Worm (Caenorhabditis elegans) whole organism, L3 larva: ENCODE data around the gene K04C2.7.
A peak's percentile ranks its signal among the peaks of the same experiment; 100 is the strongest.

Experiments used
- R02D3.7 ChIP-seq: fragments of 150-350 bp; optimal IDR thresholded peaks from 2 replicates; lab custom pipeline; 2014; ENCODE audit warnings: missing biosample characterization, missing genetic modification characterization
- aly-2 ChIP-seq: fragments of 150-350 bp; optimal IDR thresholded peaks from 2 replicates; lab custom pipeline; 2014; ENCODE audit warnings: missing biosample characterization, missing genetic modification characterization
- ama-1 ChIP-seq: fragments of 150-350 bp; optimal IDR thresholded peaks from 2 replicates; lab custom pipeline; 2018
- ceh-16 ChIP-seq: sonication (generic microtip); optimal IDR thresholded peaks from 2 replicates; lab custom pipeline; 2017; ENCODE audit warnings: missing biosample characterization, missing genetic modification characterization
- ceh-28 ChIP-seq: fragments of 150-350 bp; optimal IDR thresholded peaks from 2 replicates; lab custom pipeline; 2014; ENCODE audit warnings: missing biosample characterization, missing genetic modification reagents, missing genetic modification characterization
- egl-27 ChIP-seq: sonication (generic microtip); optimal IDR thresholded peaks from 4 replicates; lab custom pipeline; 2017; ENCODE audit warnings: missing biosample characterization, missing genetic modification reagents, missing genetic modification characterization
- elt-1 ChIP-seq: fragments of 150-350 bp; optimal IDR thresholded peaks from 2 replicates; lab custom pipeline; 2014; ENCODE audit warnings: missing biosample characterization, missing genetic modification characterization
- elt-2 ChIP-seq: sonication (generic microtip); optimal IDR thresholded peaks from 2 replicates; lab custom pipeline; 2016; ENCODE audit warnings: missing genetic modification reagents, mild to moderate bottlenecking, missing genetic modification characterization, missing compliant biosample characterization
- fkh-10 ChIP-seq: sonication (generic microtip); optimal IDR thresholded peaks from 2 replicates; lab custom pipeline; 2017; ENCODE audit warnings: missing biosample characterization, missing genetic modification reagents, missing genetic modification characterization
- fos-1 ChIP-seq: fragments of 150-350 bp; optimal IDR thresholded peaks from 2 replicates; lab custom pipeline; 2014; ENCODE audit warnings: missing biosample characterization, missing genetic modification characterization
- hmg-11 ChIP-seq: sonication (generic microtip); optimal IDR thresholded peaks from 2 replicates; lab custom pipeline; 2016; ENCODE audit warnings: missing genetic modification characterization, missing compliant biosample characterization
- jun-1 ChIP-seq: fragments of 150-350 bp; optimal IDR thresholded peaks from 2 replicates; lab custom pipeline; 2014; ENCODE audit warnings: missing biosample characterization, missing genetic modification reagents, missing genetic modification characterization
- lin-39 ChIP-seq: fragments of 150-350 bp; optimal IDR thresholded peaks from 2 replicates; lab custom pipeline; 2018; ENCODE audit warnings: missing biosample characterization, missing genetic modification reagents, missing genetic modification characterization
- lsy-12 ChIP-seq: sonication (generic microtip); optimal IDR thresholded peaks from 2 replicates; lab custom pipeline; 2016; ENCODE audit warnings: mild to moderate bottlenecking, missing genetic modification characterization, missing compliant biosample characterization
- mml-1 ChIP-seq: fragments of 150-350 bp; sonication (generic microtip); optimal IDR thresholded peaks from 3 replicates; lab custom pipeline; 2014; ENCODE audit warnings: missing biosample characterization, missing genetic modification characterization
- nfya-1 ChIP-seq: sonication (generic microtip); optimal IDR thresholded peaks from 2 replicates; lab custom pipeline; 2017; ENCODE audit warnings: missing genetic modification characterization, mild to moderate bottlenecking, missing compliant biosample characterization, antibody characterized with exemption, moderate library complexity; ENCODE audit not compliant: insufficient read depth
- nhr-11 ChIP-seq: fragments of 150-350 bp; optimal IDR thresholded peaks from 2 replicates; lab custom pipeline; 2014; ENCODE audit warnings: missing biosample characterization, missing genetic modification characterization
- nhr-12 ChIP-seq: fragments of 150-350 bp; optimal IDR thresholded peaks from 2 replicates; lab custom pipeline; 2014; ENCODE audit warnings: missing biosample characterization, missing genetic modification characterization
- nhr-23 ChIP-seq: fragments of 150-350 bp; optimal IDR thresholded peaks from 2 replicates; lab custom pipeline; 2014; ENCODE audit warnings: missing biosample characterization, missing genetic modification reagents, missing genetic modification characterization
- nhr-237 ChIP-seq: fragments of 150-350 bp; optimal IDR thresholded peaks from 2 replicates; lab custom pipeline; 2014; ENCODE audit warnings: missing biosample characterization, missing genetic modification characterization
- nhr-25 ChIP-seq: sonication (generic microtip); optimal IDR thresholded peaks from 2 replicates; lab custom pipeline; 2017; ENCODE audit warnings: missing biosample characterization, missing genetic modification characterization
- nhr-28 ChIP-seq: fragments of 150-350 bp; optimal IDR thresholded peaks from 2 replicates; lab custom pipeline; 2014; ENCODE audit warnings: missing biosample characterization, missing genetic modification characterization
- nhr-43 ChIP-seq: sonication (generic microtip); optimal IDR thresholded peaks from 2 replicates; lab custom pipeline; 2016; ENCODE audit warnings: mild to moderate bottlenecking, missing genetic modification characterization, missing compliant biosample characterization; ENCODE audit not compliant: poor library complexity, severe bottlenecking
- nhr-76 ChIP-seq: fragments of 150-350 bp; sonication (generic microtip); optimal IDR thresholded peaks from 5 replicates; lab custom pipeline; 2014; ENCODE audit warnings: missing biosample characterization, missing genetic modification characterization
- nhr-77 ChIP-seq: fragments of 150-350 bp; optimal IDR thresholded peaks from 2 replicates; lab custom pipeline; 2014; ENCODE audit warnings: missing biosample characterization, missing genetic modification characterization
- pha-4 ChIP-seq: fragments of 150-350 bp; optimal IDR thresholded peaks from 2 replicates; lab custom pipeline; 2014; ENCODE audit warnings: missing biosample characterization, missing genetic modification reagents, missing genetic modification characterization
- pqm-1 ChIP-seq: fragments of 150-350 bp; optimal IDR thresholded peaks from 2 replicates; lab custom pipeline; 2017; ENCODE audit warnings: missing biosample characterization, missing genetic modification characterization, inconsistent platforms
- sea-2 ChIP-seq: fragments of 150-350 bp; sonication (generic microtip); optimal IDR thresholded peaks from 4 replicates; lab custom pipeline; 2014; ENCODE audit warnings: missing biosample characterization, missing genetic modification reagents, missing genetic modification characterization
- skn-1 ChIP-seq: fragments of 150-350 bp; optimal IDR thresholded peaks from 2 replicates; lab custom pipeline; 2014; ENCODE audit warnings: missing biosample characterization, missing genetic modification characterization
- tbx-2 ChIP-seq: sonication (generic microtip); optimal IDR thresholded peaks from 2 replicates; lab custom pipeline; 2016; ENCODE audit warnings: mild to moderate bottlenecking, missing genetic modification characterization, missing compliant biosample characterization
- unc-39 ChIP-seq: sonication (generic microtip); optimal IDR thresholded peaks from 4 replicates; lab custom pipeline; 2017; ENCODE audit warnings: missing biosample characterization, missing genetic modification characterization
- ztf-4 ChIP-seq: fragments of 150-350 bp; optimal IDR thresholded peaks from 2 replicates; lab custom pipeline; 2014; ENCODE audit warnings: missing biosample characterization, missing genetic modification characterization

The K04C2.7 gene

DNA sequence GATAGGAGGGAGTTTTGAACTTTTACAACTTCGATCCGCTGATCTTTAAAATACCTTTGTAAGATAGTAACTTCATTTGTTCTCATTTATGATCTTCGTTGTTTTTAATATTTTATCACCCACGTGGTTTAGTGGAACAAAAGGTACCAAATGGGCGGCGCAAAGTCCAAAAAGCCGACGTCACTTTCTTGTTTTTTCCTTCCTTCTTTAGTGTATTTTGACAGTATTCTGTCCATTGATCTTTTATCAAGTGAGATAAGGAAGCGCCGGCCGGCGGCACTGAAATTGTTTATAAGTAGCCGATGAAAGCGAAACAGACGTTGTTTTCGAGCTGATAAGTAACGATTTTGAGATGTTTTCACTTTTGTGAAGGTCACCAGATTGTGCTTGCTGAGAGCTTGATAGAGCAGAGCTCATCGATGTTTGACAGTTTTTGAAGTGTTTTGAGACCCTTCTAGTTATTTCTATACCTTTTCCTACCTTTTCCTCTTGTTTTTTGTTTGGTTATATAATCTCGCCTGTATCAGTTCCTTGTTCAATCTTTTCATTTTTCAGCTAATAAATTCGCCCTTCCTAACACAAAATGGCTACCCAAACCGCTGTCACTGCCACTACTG, 8.3 kb upstream of the K04C2.7 start, which contains the start of gene K04C2.3:
TSS of gene K04C2.3 (plus strand) at position 556 of the 617 bp plus-strand sequence.
- TF ChIP-seq nhr-237 (tag; lab: Kevin White, UChicago) (no peak), nhr-23 (tag; lab: Kevin White, UChicago) (peak; percentile 40), ceh-16 (tag; lab: Kevin White, UChicago) (no peak), nhr-76 (tag; lab: Kevin White, UChicago) (no peak), pqm-1 (peak; percentile 89), nhr-43 (tag; lab: Kevin White, UChicago) (peak; percentile 67), nhr-77 (tag; lab: Kevin White, UChicago) (no peak), jun-1 (peak; percentile 14), elt-2 (peak; percentile 31)
- TF ChIP-seq, all 47 proteins: peak for 5

DNA sequence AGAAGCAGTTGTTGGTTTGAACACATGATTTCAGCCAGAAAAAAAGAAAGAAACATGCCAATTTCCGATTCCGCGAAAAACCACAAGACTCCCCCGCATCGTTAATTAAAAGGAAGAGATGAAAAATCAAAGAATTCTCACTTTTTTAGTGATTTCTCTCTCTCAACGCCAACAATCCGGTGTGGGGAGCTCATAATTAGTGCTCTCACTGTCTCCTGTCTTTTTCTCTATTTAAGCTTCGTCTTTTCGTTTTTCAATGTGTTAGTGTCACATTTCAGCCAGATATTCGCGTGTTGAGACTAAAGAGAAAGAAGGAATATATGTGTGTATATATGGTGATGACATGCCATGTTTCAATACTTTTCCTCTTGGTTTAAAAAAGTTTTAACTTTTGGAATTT, 7.2 kb upstream of the K04C2.7 start:
- TF ChIP-seq fkh-10 (GFP tag; lab: Kevin White, UChicago) (no peak), unc-39 (tag; lab: Kevin White, UChicago) (no peak), nfya-1 (tag; lab: Kevin White, UChicago) (peak; percentile 19), tbx-2 (tag; lab: Kevin White, UChicago) (peak; percentile 21), nhr-11 (tag; lab: Kevin White, UChicago) (peak; percentile 2), sea-2 (no peak), ceh-16 (tag; lab: Kevin White, UChicago) (no peak), aly-2 (tag; lab: Kevin White, UChicago) (no peak), nhr-12 (tag; lab: Kevin White, UChicago) (no peak), R02D3.7 (no peak), skn-1 (tag; lab: Kevin White, UChicago) (no peak), nhr-28 (no peak), nhr-43 (tag; lab: Kevin White, UChicago) (peak; percentile 21), nhr-77 (tag; lab: Kevin White, UChicago) (no peak), pha-4 (tag; lab: Kevin White, UChicago) (no peak)

DNA sequence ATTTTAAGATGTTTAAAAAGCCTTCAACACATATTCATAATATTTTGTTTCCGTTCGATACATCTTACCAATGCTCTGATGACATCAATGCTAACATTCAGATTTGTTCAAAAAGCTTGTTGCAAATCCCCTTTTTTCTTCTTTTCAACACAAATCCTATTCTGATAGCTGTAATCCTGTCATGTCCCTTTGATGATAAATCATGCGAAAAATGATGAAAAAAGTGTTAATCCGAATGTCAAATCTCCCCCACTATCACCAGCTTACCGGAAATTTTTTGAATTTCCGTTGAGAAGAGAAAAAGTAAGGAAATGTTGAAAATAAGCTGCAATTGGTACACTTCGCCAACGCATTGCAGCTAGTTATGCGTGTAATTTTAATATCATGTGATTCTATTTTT, 848 bp downstream of the K04C2.7 start:
- TF ChIP-seq ztf-4 (tag; lab: Kevin White, UChicago), result no peak
- no peak for TF ChIP-seq egl-27 (tag; lab: Kevin White, UChicago)
- TF ChIP-seq pha-4 (tag; lab: Kevin White, UChicago), result no peak

DNA sequence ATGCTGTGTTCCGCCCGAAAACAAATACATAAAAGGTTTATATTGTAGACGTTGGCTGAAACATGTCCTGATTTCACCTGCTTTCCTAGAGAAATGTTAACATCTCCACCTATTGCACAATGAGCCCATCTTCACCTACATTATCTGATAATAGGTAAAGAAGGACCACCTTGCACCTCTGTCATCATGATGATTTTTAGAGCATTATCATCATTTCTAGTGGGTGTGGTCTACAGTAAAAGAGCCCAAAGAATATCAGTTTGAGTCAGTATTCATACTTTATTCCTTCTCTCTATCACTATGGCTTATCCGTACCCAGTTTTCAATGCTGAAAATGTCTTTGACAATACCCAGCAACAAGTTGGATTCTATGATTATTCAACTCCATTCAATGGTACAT, 3.3 kb downstream of the K04C2.7 start, which contains the start of gene med-2:
TSS of gene med-2 (plus strand) at position 301 of the 400 bp plus-strand sequence.
- TF ChIP-seq hmg-11 (tag; lab: Kevin White, UChicago) (no peak), nhr-77 (tag; lab: Kevin White, UChicago) (no peak), skn-1 (tag; lab: Kevin White, UChicago) (no peak), fos-1 (tag; lab: Kevin White, UChicago) (no peak), ceh-28 (tag; lab: Kevin White, UChicago) (no peak), nhr-25 (tag; lab: Kevin White, UChicago) (no peak), tbx-2 (tag; lab: Kevin White, UChicago) (no peak), nhr-237 (tag; lab: Kevin White, UChicago) (no peak), lsy-12 (tag; lab: Kevin White, UChicago) (no peak), elt-2 (no peak)
- TF ChIP-seq, all 47 proteins: peak for 0

DNA sequence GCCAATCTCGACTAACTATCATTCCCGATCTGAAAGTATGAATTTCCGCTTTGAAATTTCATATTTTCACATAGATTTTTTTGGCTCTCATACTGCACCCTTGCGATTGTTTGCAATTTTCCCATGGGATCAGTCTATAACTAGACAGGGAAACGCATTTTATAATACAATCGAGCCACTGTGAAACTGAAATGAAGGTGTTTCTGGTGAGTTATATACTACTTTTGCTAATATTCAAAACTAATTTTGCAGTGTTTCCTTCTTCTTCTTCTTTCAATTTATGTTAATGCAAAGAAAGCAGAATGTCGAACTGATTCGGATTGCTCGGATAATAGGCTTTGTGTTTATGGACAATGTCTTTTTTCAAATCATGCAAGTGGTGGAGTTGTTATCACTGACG, 5.0 kb downstream of the K04C2.7 start:
- no peak for TF ChIP-seq jun-1
- TF ChIP-seq nhr-28, result no peak
- no peak for TF ChIP-seq egl-27 (tag; lab: Kevin White, UChicago)
- no peak for TF ChIP-seq pha-4 (tag; lab: Kevin White, UChicago)
- no peak for TF ChIP-seq tbx-2 (tag; lab: Kevin White, UChicago)
- TF ChIP-seq ztf-4 (tag; lab: Kevin White, UChicago), result no peak
- no peak for TF ChIP-seq nhr-237 (tag; lab: Kevin White, UChicago)
- no peak for TF ChIP-seq mml-1 (tag; lab: Kevin White, UChicago)
- no peak for TF ChIP-seq elt-1 (tag; lab: Kevin White, UChicago)
- no peak for TF ChIP-seq lin-39 (tag; lab: Kevin White, UChicago)
- TF ChIP-seq ama-1, result no peak
